Worm (Caenorhabditis elegans): ENCODE results near the gene T28D9.4.

The T28D9.4 gene

ce11 chrII:6489711-6490184 is 13.0 kb downstream of the T28D9.4 start, which contains the start of the genes snr-3 and rsp-5 (continued):
- no peak for TF ChIP-seq cebp-1 (GFP tag; IDR thresholded peaks at IDR 0.05)
- peak; percentile 34 for TF ChIP-seq cebp-1 (tag; optimal IDR thresholded peaks at IDR 0.05)
- no peak for TF ChIP-seq attf-3 (GFP tag; conservative IDR thresholded peaks at IDR 0.05)
- no peak for TF ChIP-seq K11D2.4 (GFP tag; IDR thresholded peaks at IDR 0.05)

DNA sequence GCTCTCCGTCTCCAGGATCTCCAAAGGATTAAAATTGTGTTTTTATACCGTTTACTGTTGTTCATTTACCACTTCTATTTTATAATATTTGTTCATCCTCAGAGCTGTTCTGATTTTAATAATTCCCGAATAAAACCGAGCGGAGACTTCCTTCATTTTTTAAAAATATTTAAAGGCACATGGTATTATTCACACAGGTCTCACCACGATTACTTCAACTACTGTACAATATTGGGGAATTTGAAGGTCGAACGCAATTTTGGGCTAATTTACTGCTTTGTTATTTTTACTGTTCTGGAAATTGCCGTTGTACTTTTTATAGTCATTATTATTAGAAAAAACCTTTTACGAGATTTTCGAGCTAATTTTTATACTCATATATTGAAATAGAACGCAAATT is 14.4 kb downstream of the T28D9.4 start:
- TF ChIP-seq pbrm-1 (GFP tag; IDR thresholded peaks at IDR 0.05) (0 out of 2 replicates have a peak, but pooled peaks have one; percentile 37), rcor-1 (GFP tag; IDR thresholded peaks at IDR 0.05) (peak; percentile 25; the same call in 1 of the 2 replicates), tlf-1 (GFP tag; optimal IDR thresholded peaks at IDR 0.05) (peak; percentile 24), nhr-80 (tag; optimal IDR thresholded peaks at IDR 0.05) (no peak), F49E8.2 (tag; optimal IDR thresholded peaks at IDR 0.05; ENCODE audit: insufficient read depth) (peak; percentile 93), somi-1 (GFP tag; optimal IDR thresholded peaks at IDR 0.05) (no peak), hsf-1 (GFP tag; IDR thresholded peaks at IDR 0.05) (peak; percentile 63; the same call in 1 of the 2 replicates), die-1 (tag; optimal IDR thresholded peaks at IDR 0.05) (peak; percentile 49), madf-6 (GFP tag; IDR thresholded peaks at IDR 0.05) (peak; percentile 86), T07F8.4 (tag; optimal IDR thresholded peaks at IDR 0.05) (peak; percentile 6), hmg-1.2 (GFP tag; IDR thresholded peaks at IDR 0.05) (peak; percentile 51), snpc-1.1 (tag; optimal IDR thresholded peaks at IDR 0.05; ENCODE audit: insufficient read depth) (peak; percentile 21), ekl-4 (GFP tag; IDR thresholded peaks at IDR 0.05) (peak; percentile 84), F23B12.7 (tag; optimal IDR thresholded peaks at IDR 0.05; ENCODE audit: insufficient read depth) (peak; percentile 82), B0019.2 (GFP tag; conservative IDR thresholded peaks at IDR 0.05) (peak; percentile 44; the same call in 1 of the 2 replicates), snpc-3.4 (tag; optimal IDR thresholded peaks at IDR 0.05) (peak; percentile 42), attf-3 (GFP tag; conservative IDR thresholded peaks at IDR 0.05) (no peak), ama-1 (optimal IDR thresholded peaks at IDR 0.05) (no peak), ama-1 (GFP tag; optimal IDR thresholded peaks at IDR 0.05) (peak in 1 of 2 experiments; percentile 69), zfh-2 (GFP tag; conservative IDR thresholded peaks at IDR 0.05) (no peak), ceh-91 (GFP tag; IDR thresholded peaks at IDR 0.05) (peak; percentile 56), egl-44 (GFP tag; IDR thresholded peaks at IDR 0.05) (0 out of 2 replicates have a peak, but pooled peaks have one; percentile 48), ccch-3 (GFP tag; optimal IDR thresholded peaks at IDR 0.05) (no peak), atf-7 (tag; optimal IDR thresholded peaks at IDR 0.05) (no peak), Y79H2A.3 (GFP tag; conservative IDR thresholded peaks at IDR 0.05) (peak; percentile 89), cebp-1 (GFP tag; IDR thresholded peaks at IDR 0.05) (0 out of 2 replicates have a peak, but pooled peaks have one; percentile 18), cebp-1 (tag; optimal IDR thresholded peaks at IDR 0.05) (peak; percentile 50), snpc-1.3 (tag; optimal IDR thresholded peaks at IDR 0.05; ENCODE audit: insufficient read depth) (peak; percentile 82), nhr-90 (tag; optimal IDR thresholded peaks at IDR 0.05) (no peak), nfyb-1 (GFP tag; IDR thresholded peaks at IDR 0.05) (peak; percentile 71), F33H1.4 (GFP tag; IDR thresholded peaks at IDR 0.05) (peak; percentile 88), repo-1 (tag; optimal IDR thresholded peaks at IDR 0.05) (peak; percentile 23), F39B2.1 (GFP tag; IDR thresholded peaks at IDR 0.05) (no peak), tbp1 (GFP tag; optimal IDR thresholded peaks at IDR 0.05) (peak; percentile 58), ets-4 (GFP tag; optimal IDR thresholded peaks at IDR 0.05) (no peak), D2030.7 (GFP tag; IDR thresholded peaks at IDR 0.05) (peak; percentile 73), unc-130 (GFP tag; optimal IDR thresholded peaks at IDR 0.05) (peak; percentile 59), ceh-27 (GFP tag; optimal IDR thresholded peaks at IDR 0.05) (no peak), xnd-1 (tag; optimal IDR thresholded peaks at IDR 0.05) (peak; percentile 39), lin-26 (GFP tag; IDR thresholded peaks at IDR 0.05) (peak; percentile 73), lin-54 (GFP tag; optimal IDR thresholded peaks at IDR 0.05) (peak; percentile 69), ztf-18 (tag; optimal IDR thresholded peaks at IDR 0.05) (no peak), C17E4.6 (GFP tag; IDR thresholded peaks at IDR 0.05) (0 out of 2 replicates have a peak, but pooled peaks have one; percentile 66), attf-6 (GFP tag; IDR thresholded peaks at IDR 0.05) (peak; percentile 78)
